Fruit fly (Drosophila melanogaster): ENCODE data around the gene CG12986.

The CG12986 gene

DNA sequence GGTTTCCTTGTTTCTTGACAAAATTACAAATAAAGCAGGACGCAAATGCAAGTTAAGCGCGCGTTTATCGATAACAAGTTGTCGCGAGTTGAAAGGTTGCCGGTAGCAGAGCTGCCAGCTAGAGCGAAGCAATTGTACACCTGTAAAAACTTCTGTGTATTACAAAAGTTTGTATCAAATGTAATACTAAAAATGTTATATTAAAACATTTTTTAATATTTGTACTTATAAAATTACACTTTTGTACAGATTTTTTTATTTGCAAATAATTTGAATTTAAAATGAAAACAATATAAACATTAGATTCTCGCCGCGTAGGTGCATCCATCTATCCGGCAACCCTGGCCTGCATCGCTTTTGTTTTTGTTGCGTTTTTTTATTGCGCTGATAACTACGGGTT lies 25.1 kb upstream of the CG12986 start, which contains the start of the genes CG8142 and Ucp4A:
Gene CG8142, minus strand, starts transcription at position 82 of the 400 bp plus-strand sequence.
Gene Ucp4A, plus strand, starts transcription at position 327 of the 400 bp plus-strand sequence.
- TF ChIP-seq CG31224 (GFP tag; IDR thresholded peaks at IDR 0.05) (peak; percentile 88), Awh (GFP tag; IDR thresholded peaks at IDR 0.05) (peak; percentile 95), tin (GFP tag; optimal IDR thresholded peaks at IDR 0.05) (peak; percentile 93), NC2β (GFP tag; optimal IDR thresholded peaks at IDR 0.05) (no peak), sc (optimal IDR thresholded peaks at IDR 0.05) (no peak), sc (GFP tag; optimal IDR thresholded peaks at IDR 0.05) (peak; percentile 79), CG3281 (GFP tag; optimal IDR thresholded peaks at IDR 0.05) (peak; percentile 90), D19A (tag; optimal IDR thresholded peaks at IDR 0.05) (peak; percentile 85), Poxn (GFP tag; IDR thresholded peaks at IDR 0.05) (peak; percentile 84), ato (GFP tag; IDR thresholded peaks at IDR 0.05; ENCODE audit: partially characterized antibody) (no peak), CG6654 (GFP tag; optimal IDR thresholded peaks at IDR 0.05) (peak; percentile 62), CG9215 (GFP tag; IDR thresholded peaks at IDR 0.05) (peak; percentile 94), Spps (tag; optimal IDR thresholded peaks at IDR 0.05) (peak; percentile 82), oc (tag; optimal IDR thresholded peaks at IDR 0.05) (peak; percentile 78), pum (GFP tag; optimal IDR thresholded peaks at IDR 0.05) (peak; percentile 66), Sox102F (GFP tag; optimal IDR thresholded peaks at IDR 0.05) (peak; percentile 92), odd (GFP tag; optimal IDR thresholded peaks at IDR 0.05) (peak; percentile 75), D (optimal IDR thresholded peaks at IDR 0.05) (no peak), D (GFP tag; optimal IDR thresholded peaks at IDR 0.05) (peak; percentile 89), CG34376 (GFP tag; optimal IDR thresholded peaks at IDR 0.05) (peak; percentile 75), pan (optimal IDR thresholded peaks at IDR 0.05) (no peak), pan (GFP tag; optimal IDR thresholded peaks at IDR 0.05 in 1 of 2, IDR thresholded peaks at IDR 0.05 in 1 of 2) (peak in 1 of 2 experiments; percentile 98), cas (GFP tag; IDR thresholded peaks at IDR 0.05) (peak; percentile 88), CG8089 (GFP tag; optimal IDR thresholded peaks at IDR 0.05) (peak; percentile 30), CG7556 (GFP tag; optimal IDR thresholded peaks at IDR 0.05) (peak; percentile 87), slp2 (GFP tag; optimal IDR thresholded peaks at IDR 0.05) (peak; percentile 39), Abd-B (GFP tag; optimal IDR thresholded peaks at IDR 0.05) (peak; percentile 95), CG17612 (GFP tag; IDR thresholded peaks at IDR 0.05) (peak; percentile 79), zfh1 (GFP tag; IDR thresholded peaks at IDR 0.05) (peak; percentile 96), abd-A (tag; optimal IDR thresholded peaks at IDR 0.05) (no peak), CoRest (tag; optimal IDR thresholded peaks at IDR 0.05) (peak; percentile 95), CG17385 (GFP tag; optimal IDR thresholded peaks at IDR 0.05) (peak; percentile 79), CG32772 (GFP tag; IDR thresholded peaks at IDR 0.05) (peak; percentile 97), dan (GFP tag; IDR thresholded peaks at IDR 0.05) (peak; percentile 80), Hand (GFP tag; optimal IDR thresholded peaks at IDR 0.05) (peak; percentile 41), jumu (GFP tag; optimal IDR thresholded peaks at IDR 0.05) (peak; percentile 27), CG17186 (GFP tag; optimal IDR thresholded peaks at IDR 0.05) (peak; percentile 45), CG32767 (GFP tag; IDR thresholded peaks at IDR 0.05) (peak; percentile 95), CG6854 (GFP tag; optimal IDR thresholded peaks at IDR 0.05) (peak; percentile 76), Nf-YC (tag; optimal IDR thresholded peaks at IDR 0.05) (peak; percentile 84), Myb (GFP tag; optimal IDR thresholded peaks at IDR 0.05) (peak; percentile 23), CG8281 (tag; optimal IDR thresholded peaks at IDR 0.05) (peak; percentile 66), Six4 (GFP tag; optimal IDR thresholded peaks at IDR 0.05) (peak; percentile 87), HmgZ (tag; optimal IDR thresholded peaks at IDR 0.05) (peak; percentile 85), Drgx (GFP tag; IDR thresholded peaks at IDR 0.05) (peak; percentile 94), CG4617 (GFP tag; optimal IDR thresholded peaks at IDR 0.05; ENCODE audit: borderline replicate concordance) (peak; percentile 87), CG13775 (GFP tag; optimal IDR thresholded peaks at IDR 0.05) (peak; percentile 94), CG10431 (GFP tag; optimal IDR thresholded peaks at IDR 0.05) (peak; percentile 42), CG6175 (GFP tag; IDR thresholded peaks at IDR 0.05) (peak; percentile 79; the same call in 2 of the 3 replicates), CG17359 (tag; optimal IDR thresholded peaks at IDR 0.05) (peak; percentile 93), unc-4 (GFP tag; IDR thresholded peaks at IDR 0.05; ENCODE audit: partially characterized antibody) (no peak), CG10274 (GFP tag; optimal IDR thresholded peaks at IDR 0.05) (peak; percentile 60)
